Worm (Caenorhabditis elegans) whole organism, L4 larva: Measurements from ENCODE around the gene rga-5.

Experiments
- F49E8.2 ChIP-seq: sonication (generic microtip); optimal IDR thresholded peaks from 2 replicates; lab custom pipeline; 2016; ENCODE audit warnings: missing compliant biosample characterization, mild to moderate bottlenecking, missing genetic modification characterization, borderline replicate concordance
- T20F7.1 ChIP-seq: fragments of 200-800 bp; sonication (Bioruptor generic); optimal IDR thresholded peaks from 2 replicates; lab custom pipeline; 2018; ENCODE audit warnings: mild to moderate bottlenecking, missing genetic modification characterization, missing compliant biosample characterization
- T26A8.4 ChIP-seq: fragments of 200-800 bp; sonication (Bioruptor generic); IDR thresholded peaks from 2 replicates; pipeline ENCODE4 v1.3.6; 2022; ENCODE audit warnings: missing genetic modification characterization, missing compliant biosample characterization
- Y105C5A.15 ChIP-seq: fragments of 200-800 bp; sonication (Bioruptor generic); IDR thresholded peaks from 2 replicates; pipeline ENCODE4 v1.3.6; 2022; ENCODE audit warnings: missing genetic modification characterization, missing compliant biosample characterization
- aha-1 ChIP-seq: fragments of 150-350 bp; peaks from one replicate; lab custom pipeline; 2014; ENCODE audit warnings: missing biosample characterization, missing genetic modification characterization
- ama-1 ChIP-seq: fragments of 150-350 bp; optimal IDR thresholded peaks from 2 replicates; lab custom pipeline; 2014; ENCODE audit warnings: inconsistent platforms, mixed read lengths
- attf-4 ChIP-seq: sonication (generic microtip); optimal IDR thresholded peaks from 3 replicates; lab custom pipeline; 2017; ENCODE audit warnings: missing biosample characterization, missing genetic modification characterization
- ceh-32 ChIP-seq: sonication (generic microtip); optimal IDR thresholded peaks from 2 replicates; lab custom pipeline; 2016; ENCODE audit warnings: mild to moderate bottlenecking, missing genetic modification characterization, missing compliant biosample characterization; ENCODE audit not compliant: poor library complexity
- daf-16 ChIP-seq, 3 experiments: sonication (generic microtip); optimal IDR thresholded peaks; 2 replicates each; lab custom pipeline; 2016 to 2017; ENCODE audit warnings: missing genetic modification characterization in 3 of 3, missing genetic modification reagents in 3 of 3, mild to moderate bottlenecking in 2 of 3, missing compliant biosample characterization in 2 of 3, missing biosample characterization in 1 of 3, moderate library complexity in 1 of 3
- daf-19 ChIP-seq: fragments of 200-800 bp; sonication (Bioruptor generic); conservative IDR thresholded peaks from 2 replicates; pipeline ENCODE4 v1.3.6; 2022; ENCODE audit warnings: missing genetic modification characterization, missing compliant biosample characterization
- daf-8 ChIP-seq: fragments of 200-800 bp; sonication (Bioruptor generic); IDR thresholded peaks from 2 replicates; pipeline ENCODE4 v1.3.6; 2022; ENCODE audit warnings: missing genetic modification characterization, missing compliant biosample characterization
- dmd-6 ChIP-seq: fragments of 200-800 bp; sonication (Bioruptor generic); IDR thresholded peaks from 2 replicates; pipeline ENCODE4 v1.3.6; 2022; ENCODE audit warnings: missing genetic modification reagents, missing genetic modification characterization, missing compliant biosample characterization
- dpl-1 ChIP-seq: fragments of 150-350 bp; optimal IDR thresholded peaks from 2 replicates; lab custom pipeline; 2014; ENCODE audit warnings: missing biosample characterization, missing genetic modification reagents, missing genetic modification characterization
- dve-1 ChIP-seq: sonication (generic microtip); optimal IDR thresholded peaks from 2 replicates; lab custom pipeline; 2017; ENCODE audit warnings: antibody characterized with exemption, mild to moderate bottlenecking, missing genetic modification characterization, missing compliant biosample characterization; ENCODE audit not compliant: insufficient read depth
- egl-27 ChIP-seq: sonication (generic microtip); optimal IDR thresholded peaks from 3 replicates; lab custom pipeline; 2017; ENCODE audit warnings: missing biosample characterization, missing genetic modification reagents, missing genetic modification characterization
- gei-8 ChIP-seq: fragments of 200-800 bp; sonication (Bioruptor generic); optimal IDR thresholded peaks from 2 replicates; lab custom pipeline; 2018; ENCODE audit warnings: mild to moderate bottlenecking, missing genetic modification characterization, missing compliant biosample characterization
- hif-1 ChIP-seq, 2 experiments: sonication (generic microtip); optimal IDR thresholded peaks; 2 replicates each; lab custom pipeline; 2016 to 2017; ENCODE audit warnings: missing compliant biosample characterization in 2 of 2, missing genetic modification characterization in 2 of 2, missing genetic modification reagents in 2 of 2, missing genotype in 2 of 2, mild to moderate bottlenecking in 1 of 2
- hlh-11 ChIP-seq: fragments of 200-800 bp; sonication (Bioruptor generic); optimal IDR thresholded peaks from 2 replicates; lab custom pipeline; 2018; ENCODE audit warnings: mild to moderate bottlenecking, missing genetic modification characterization, missing compliant biosample characterization
- hmg-1.1 ChIP-seq: fragments of 200-800 bp; sonication (Bioruptor generic); IDR thresholded peaks from 2 replicates; pipeline ENCODE4 v1.3.6; 2022; ENCODE audit warnings: missing genetic modification reagents, missing genetic modification characterization, missing compliant biosample characterization
- jun-1 ChIP-seq: fragments of 150-350 bp; optimal IDR thresholded peaks from 2 replicates; lab custom pipeline; 2014; ENCODE audit warnings: missing biosample characterization, missing genetic modification reagents, missing genetic modification characterization
- lin-15B ChIP-seq: fragments of 150-350 bp; sonication (generic microtip); optimal IDR thresholded peaks from 3 replicates; lab custom pipeline; 2014; ENCODE audit warnings: missing biosample characterization, missing genetic modification characterization
- lir-3 ChIP-seq: sonication (generic microtip); optimal IDR thresholded peaks from 2 replicates; lab custom pipeline; 2016; ENCODE audit warnings: mild to moderate bottlenecking, missing genetic modification characterization, missing compliant biosample characterization
- lsy-2 ChIP-seq, 2 experiments: fragments of 150-350 bp in 1 of 2; sonication (generic microtip) in 1 of 2; optimal IDR thresholded peaks; 2 replicates each; lab custom pipeline; 2014 to 2017; ENCODE audit warnings: missing biosample characterization in 2 of 2, missing genetic modification characterization in 2 of 2
- mep-1 ChIP-seq: fragments of 150-350 bp; sonication (generic microtip); optimal IDR thresholded peaks from 3 replicates; lab custom pipeline; 2014; ENCODE audit warnings: missing biosample characterization, missing genetic modification characterization
- mes-2 ChIP-seq: sonication (generic microtip); optimal IDR thresholded peaks from 2 replicates; lab custom pipeline; 2016; ENCODE audit warnings: missing genotype, mild to moderate bottlenecking, missing genetic modification characterization, missing compliant biosample characterization; ENCODE audit not compliant: poor library complexity, severe bottlenecking
- mxl-2 ChIP-seq: fragments of 200-800 bp; sonication (Bioruptor generic); conservative IDR thresholded peaks from 2 replicates; pipeline ENCODE4 v1.3.6; 2022; ENCODE audit warnings: missing genetic modification reagents, missing genetic modification characterization, missing compliant biosample characterization
- mxl-3 ChIP-seq: fragments of 200-800 bp; sonication (Bioruptor generic); optimal IDR thresholded peaks from 2 replicates; lab custom pipeline; 2018; ENCODE audit warnings: mild to moderate bottlenecking, missing genetic modification characterization, missing compliant biosample characterization
- nhr-11 ChIP-seq: fragments of 150-350 bp; optimal IDR thresholded peaks from 2 replicates; lab custom pipeline; 2014; ENCODE audit warnings: missing biosample characterization, missing genetic modification characterization
- nhr-28 ChIP-seq: fragments of 150-350 bp; optimal IDR thresholded peaks from 2 replicates; lab custom pipeline; 2014; ENCODE audit warnings: missing biosample characterization, missing genetic modification characterization
- nhr-41 ChIP-seq: fragments of 200-800 bp; sonication (Bioruptor generic); IDR thresholded peaks from 2 replicates; pipeline ENCODE4 v1.3.6; 2022; ENCODE audit warnings: missing genetic modification reagents, missing genetic modification characterization, missing compliant biosample characterization
- nhr-48 ChIP-seq: sonication (generic microtip); optimal IDR thresholded peaks from 2 replicates; lab custom pipeline; 2016; ENCODE audit warnings: mild to moderate bottlenecking, missing genetic modification characterization, missing compliant biosample characterization
- nhr-6 ChIP-seq: fragments of 150-350 bp; optimal IDR thresholded peaks from 2 replicates; lab custom pipeline; 2014; ENCODE audit warnings: missing biosample characterization, missing genetic modification characterization
- pha-4 ChIP-seq, 2 experiments: fragments of 150-350 bp in 1 of 2; fragments of 200-800 bp in 1 of 2; sonication (Bioruptor generic) in 1 of 2; IDR thresholded peaks in 1 of 2; optimal IDR thresholded peaks in 1 of 2; 2 replicates each; pipeline versions ENCODE4 v1.3.6 to Lab custom; 2014 to 2022; ENCODE audit warnings: missing genetic modification characterization in 2 of 2, missing genetic modification reagents in 2 of 2, missing biosample characterization in 1 of 2, missing compliant biosample characterization in 1 of 2
- pqm-1 ChIP-seq: sonication (generic microtip); optimal IDR thresholded peaks from 2 replicates; lab custom pipeline; 2017; ENCODE audit warnings: missing biosample characterization, missing genetic modification characterization
- sdz-12 ChIP-seq: fragments of 200-800 bp; sonication (Bioruptor generic); optimal IDR thresholded peaks from 2 replicates; lab custom pipeline; 2018; ENCODE audit warnings: mild to moderate bottlenecking, missing genetic modification characterization, missing compliant biosample characterization
- skn-1 ChIP-seq: fragments of 150-350 bp; optimal IDR thresholded peaks from 2 replicates; lab custom pipeline; 2014; ENCODE audit warnings: missing biosample characterization, missing genetic modification characterization
- snpc-1.2 ChIP-seq: fragments of 200-800 bp; sonication (Bioruptor generic); IDR thresholded peaks from 2 replicates; pipeline ENCODE4 v1.3.6; 2022; ENCODE audit warnings: missing genetic modification reagents, missing genetic modification characterization, missing compliant biosample characterization
- spr-1 ChIP-seq: sonication (generic microtip); optimal IDR thresholded peaks from 2 replicates; lab custom pipeline; 2016; ENCODE audit warnings: mild to moderate bottlenecking, missing genetic modification characterization, missing compliant biosample characterization
- zip-11 ChIP-seq: fragments of 200-800 bp; sonication (Bioruptor generic); IDR thresholded peaks from 2 replicates; pipeline ENCODE4 v1.3.6; 2022; ENCODE audit warnings: missing genetic modification characterization, missing compliant biosample characterization
- ztf-11 ChIP-seq: fragments of 150-350 bp; optimal IDR thresholded peaks from 2 replicates; lab custom pipeline; 2014; ENCODE audit warnings: missing biosample characterization, missing genetic modification characterization
- ztf-7 ChIP-seq: fragments of 150-350 bp; optimal IDR thresholded peaks from 2 replicates; lab custom pipeline; 2014; ENCODE audit warnings: missing biosample characterization, missing genetic modification characterization

The rga-5 gene

DNA sequence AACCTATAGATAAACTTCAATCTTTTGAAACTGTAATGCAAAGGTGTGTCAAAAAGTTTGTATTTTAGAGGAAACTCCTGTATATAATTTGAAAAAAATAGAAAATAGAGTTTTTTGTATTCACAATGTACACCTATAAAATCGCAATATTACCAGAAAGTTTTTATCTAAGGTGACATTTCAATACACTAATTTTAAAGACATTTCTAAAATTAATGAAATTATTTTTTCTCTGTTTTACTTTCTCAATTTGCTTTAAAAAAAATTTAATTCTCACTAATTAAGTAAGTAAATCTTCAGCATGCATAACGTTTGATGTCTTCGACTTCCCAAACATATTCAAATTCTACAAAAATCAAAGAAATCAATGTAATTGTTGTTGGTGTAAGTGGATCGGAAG lies at the start of gene rga-5:
TSS of gene rga-5 (plus strand) at position 301 of the 400 bp plus-strand sequence.
- no peak for TF ChIP-seq hif-1 (tag; optimal IDR thresholded peaks at IDR 0.05; lab: Kevin White, UChicago)
- TF ChIP-seq nhr-6, result no peak

DNA sequence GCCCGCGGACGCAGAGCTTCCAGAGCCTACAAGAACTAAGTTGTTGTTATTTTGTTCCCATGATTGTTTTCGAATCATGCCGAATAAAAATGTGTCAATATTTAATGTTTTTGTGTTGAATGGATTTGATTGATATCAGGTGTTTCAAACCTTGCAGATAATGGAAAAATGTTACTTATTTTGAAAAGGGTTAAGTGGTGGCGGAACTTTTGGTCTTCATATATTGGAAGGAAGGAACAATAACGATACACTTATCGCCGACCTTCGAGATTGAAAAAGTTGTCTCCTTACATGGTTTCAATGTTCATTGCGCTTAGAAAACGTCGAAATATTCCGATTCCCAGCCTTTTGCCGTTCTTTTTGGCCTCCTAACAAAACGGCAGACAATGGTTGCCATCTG lies 49.0 kb upstream of the rga-5 start, which contains the start of gene gly-10:
TSS of gene gly-10 (plus strand) at position 387 of the 400 bp plus-strand sequence.
- TF ChIP-seq Y105C5A.15 (GFP tag; lab: Robert Waterston, UW), result no peak
- TF ChIP-seq mxl-2, result no peak
- no peak for TF ChIP-seq zip-11
- TF ChIP-seq daf-16 (GFP tag; optimal IDR thresholded peaks at IDR 0.05; lab: Kevin White, UChicago), result no peak
- no peak for TF ChIP-seq daf-16 (tag; optimal IDR thresholded peaks at IDR 0.05; lab: Kevin White, UChicago)
- no peak for TF ChIP-seq nhr-48 (tag; lab: Kevin White, UChicago)
- peak; percentile 61 for TF ChIP-seq snpc-1.2 (GFP tag; lab: Robert Waterston, UW)
- TF ChIP-seq mxl-3 (GFP tag; lab: Kevin White, UChicago), result no peak
- TF ChIP-seq, all 104 proteins: peak for 1

DNA sequence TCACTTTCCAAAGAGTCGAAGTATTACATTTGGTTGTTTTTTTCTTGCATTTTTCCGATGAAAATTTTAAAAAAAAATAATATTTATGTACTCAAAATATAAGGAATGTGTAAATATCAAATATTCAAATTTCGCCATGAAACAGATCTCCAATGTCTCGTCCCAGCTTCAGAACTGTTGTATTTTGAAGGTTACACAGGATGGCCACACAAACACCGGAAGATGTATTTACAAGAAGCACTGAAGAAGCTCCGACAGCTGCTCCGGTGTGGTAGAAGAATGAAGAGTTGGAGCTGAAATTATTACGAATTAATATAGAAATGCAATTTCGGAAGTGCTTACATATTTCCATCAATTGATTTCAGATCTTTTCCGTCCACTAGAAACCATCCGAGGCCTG lies 45.4 kb upstream of the rga-5 start:
- TF ChIP-seq snpc-1.2 (GFP tag; lab: Robert Waterston, UW) (peak; percentile 42; the same call in 1 of the 2 replicates), skn-1 (tag; lab: Kevin White, UChicago) (no peak), Y105C5A.15 (GFP tag; lab: Robert Waterston, UW) (no peak), pha-4 (GFP tag; IDR thresholded peaks at IDR 0.05; lab: Robert Waterston, UW) (0 out of 2 replicates have a peak, but pooled peaks have one; percentile 19), pha-4 (tag; optimal IDR thresholded peaks at IDR 0.05; lab: Kevin White, UChicago) (no peak)

DNA sequence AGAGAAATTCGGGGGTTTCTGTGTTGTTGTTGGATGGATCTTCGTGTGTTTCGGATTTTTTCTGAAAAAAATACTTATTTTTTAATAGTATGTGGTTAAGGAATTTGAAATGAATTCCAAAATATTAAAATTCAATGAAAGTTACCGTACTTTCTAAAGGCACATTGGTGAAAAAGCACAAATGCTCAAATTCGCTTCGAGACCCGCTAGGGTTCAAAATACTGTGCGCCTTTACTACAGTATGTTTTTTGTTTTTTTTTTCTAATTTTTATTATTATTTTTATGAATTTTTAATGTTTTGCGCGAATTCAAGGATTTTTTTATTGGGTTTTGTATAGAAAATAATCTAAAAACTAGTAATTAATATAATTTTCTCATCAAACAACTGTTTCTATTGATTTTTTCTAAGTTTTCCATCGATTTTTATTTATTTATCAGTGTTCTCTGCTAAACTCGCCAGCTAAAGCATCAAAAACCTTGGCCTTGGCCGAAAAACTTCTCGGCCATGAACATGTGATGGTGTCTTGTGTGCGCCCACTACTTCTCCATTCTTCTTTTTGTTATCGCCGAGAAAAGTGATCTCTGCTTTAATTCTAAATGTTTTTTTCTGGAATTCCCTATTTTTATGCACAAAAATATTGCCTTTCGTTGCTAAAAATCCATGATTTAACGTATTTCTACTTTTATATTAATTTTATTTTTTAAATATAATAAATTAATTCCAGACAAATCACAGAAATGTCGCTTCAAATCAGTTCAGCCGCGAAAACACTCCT lies 44.3 kb upstream of the rga-5 start, which contains the start of gene iscu-1:
TSS of gene iscu-1 (plus strand) at position 726 of the 776 bp plus-strand sequence.
- TF ChIP-seq T26A8.4 (no peak), lir-3 (tag; lab: Kevin White, UChicago) (no peak), attf-4 (tag; lab: Kevin White, UChicago) (no peak), spr-1 (tag; lab: Kevin White, UChicago) (no peak), hmg-1.1 (GFP tag; lab: Robert Waterston, UW) (0 out of 2 replicates have a peak, but pooled peaks have one; percentile 13), dmd-6 (GFP tag; lab: Robert Waterston, UW) (peak; percentile 16; the same call in 1 of the 2 replicates), jun-1 (tag; lab: Kevin White, UChicago) (no peak), hlh-11 (tag; lab: Kevin White, UChicago) (peak; percentile 44), nhr-11 (tag; lab: Kevin White, UChicago) (no peak), nhr-28 (tag; lab: Kevin White, UChicago) (peak; percentile 57), ztf-11 (no peak), daf-16 (GFP tag; optimal IDR thresholded peaks at IDR 0.05; lab: Kevin White, UChicago) (no peak), daf-16 (tag; optimal IDR thresholded peaks at IDR 0.05; lab: Kevin White, UChicago) (peak; percentile 77), skn-1 (tag; lab: Kevin White, UChicago) (no peak), nhr-6 (peak; percentile 44), lsy-2 (tag; optimal IDR thresholded peaks at IDR 0.05; lab: Kevin White, UChicago) (peak in 1 of 2 experiments; percentile 80), F49E8.2 (tag; lab: Kevin White, UChicago) (no peak), sdz-12 (GFP tag; lab: Kevin White, UChicago) (no peak), ztf-7 (tag; lab: Kevin White, UChicago) (peak; percentile 81), lin-15B (tag; lab: Kevin White, UChicago) (no peak), gei-8 (GFP tag; lab: Kevin White, UChicago) (no peak), nhr-41 (GFP tag; lab: Robert Waterston, UW) (no peak), daf-19 (GFP tag; lab: Robert Waterston, UW) (peak; percentile 65; the same call in 1 of the 2 replicates), dpl-1 (GFP tag; lab: Kevin White, UChicago) (peak; percentile 43), mep-1 (peak; percentile 70), dve-1 (tag; lab: Kevin White, UChicago) (peak; percentile 48), T20F7.1 (GFP tag; lab: Kevin White, UChicago) (peak; percentile 75), mes-2 (peak; percentile 93), daf-8 (no peak), ama-1 (lab: Kevin White, UChicago) (no peak), aha-1 (tag; lab: Kevin White, UChicago) (peak; percentile 35), snpc-1.2 (GFP tag; lab: Robert Waterston, UW) (peak; percentile 88), ceh-32 (tag; lab: Kevin White, UChicago) (no peak), egl-27 (tag; lab: Kevin White, UChicago) (no peak), pqm-1 (peak; percentile 16)
